Fruit fly (Drosophila melanogaster): ENCODE data around the gene Acbp3.
A peak's percentile ranks its signal among the peaks of the same experiment; 100 is the strongest.

The Acbp3 gene

dm6 chr3L:7131447-7131983 is 841 bp downstream of the Acbp3 start, which contains the start of gene Acbp2 (continued):
- no peak for TF ChIP-seq odd (GFP tag; optimal IDR thresholded peaks at IDR 0.05)
- TF ChIP-seq CG3407 (GFP tag; optimal IDR thresholded peaks at IDR 0.05), result no peak
- no peak for TF ChIP-seq nom (GFP tag; optimal IDR thresholded peaks at IDR 0.05)
- peak; percentile 98 for TF ChIP-seq grn (GFP tag; optimal IDR thresholded peaks at IDR 0.05)
- TF ChIP-seq CG12942 (GFP tag; optimal IDR thresholded peaks at IDR 0.05), result no peak
- TF ChIP-seq GATAe (GFP tag; conservative IDR thresholded peaks at IDR 0.05), result peak; percentile 66; the same call in 1 of the 2 replicates
- TF ChIP-seq slp2 (GFP tag; optimal IDR thresholded peaks at IDR 0.05), result no peak
- no peak for TF ChIP-seq CG30403 (GFP tag; optimal IDR thresholded peaks at IDR 0.05)
- no peak for TF ChIP-seq CG14710 (tag; optimal IDR thresholded peaks at IDR 0.05)
- no peak for TF ChIP-seq ab (GFP tag; optimal IDR thresholded peaks at IDR 0.05)
- TF ChIP-seq CG2678 (tag; optimal IDR thresholded peaks at IDR 0.05), result peak; percentile 3
- TF ChIP-seq sima (GFP tag; optimal IDR thresholded peaks at IDR 0.05), result no peak
- TF ChIP-seq Taf1 (GFP tag; IDR thresholded peaks at IDR 0.05), result no peak
- no peak for TF ChIP-seq CG6791 (GFP tag; IDR thresholded peaks at IDR 0.05; ENCODE audit: partially characterized antibody)
- peak; percentile 100 for TF ChIP-seq sug (tag; optimal IDR thresholded peaks at IDR 0.05)
- no peak for TF ChIP-seq knrl (GFP tag; IDR thresholded peaks at IDR 0.05; ENCODE audit: partially characterized antibody)
- TF ChIP-seq Dll (GFP tag; IDR thresholded peaks at IDR 0.05; ENCODE audit: partially characterized antibody), result no peak
- TF ChIP-seq maf-S (GFP tag; optimal IDR thresholded peaks at IDR 0.05), result no peak
- TF ChIP-seq sd (tag; optimal IDR thresholded peaks at IDR 0.05), result peak; percentile 67
- no peak for TF ChIP-seq CG17328 (GFP tag; IDR thresholded peaks at IDR 0.05)
- TF ChIP-seq dmrt99B (tag; optimal IDR thresholded peaks at IDR 0.05), result no peak
- no peak for TF ChIP-seq lbe (GFP tag; optimal IDR thresholded peaks at IDR 0.05)
- TF ChIP-seq yki (optimal IDR thresholded peaks at IDR 0.05), result no peak
- TF ChIP-seq bcd (GFP tag; optimal IDR thresholded peaks at IDR 0.05), result no peak
- no peak for TF ChIP-seq hkb (optimal IDR thresholded peaks at IDR 0.05)
- TF ChIP-seq hkb (GFP tag; IDR thresholded peaks at IDR 0.05), result 0 out of 2 replicates have a peak, but pooled peaks have one; percentile 36
- no peak for TF ChIP-seq CG11085 (GFP tag; IDR thresholded peaks at IDR 0.05)
- TF ChIP-seq CoRest (tag; optimal IDR thresholded peaks at IDR 0.05), result no peak
- no peak for TF ChIP-seq klu (GFP tag; IDR thresholded peaks at IDR 0.05)
- no peak for TF ChIP-seq CG7556 (GFP tag; optimal IDR thresholded peaks at IDR 0.05)
- TF ChIP-seq Trl (optimal IDR thresholded peaks at IDR 0.05), result peak in 1 of 2 experiments; percentile 31
- TF ChIP-seq Trl (GFP tag; optimal IDR thresholded peaks at IDR 0.05), result no peak
- TF ChIP-seq CHES-1-like (GFP tag; optimal IDR thresholded peaks at IDR 0.05), result no peak
- no peak for TF ChIP-seq Ets65A (GFP tag)
- TF ChIP-seq CG4360 (GFP tag; IDR thresholded peaks at IDR 0.05), result no peak
- TF ChIP-seq CG3065 (GFP tag; optimal IDR thresholded peaks at IDR 0.05), result no peak
- TF ChIP-seq tap (tag; optimal IDR thresholded peaks at IDR 0.05), result no peak
- no peak for TF ChIP-seq NC2α (GFP tag; optimal IDR thresholded peaks at IDR 0.05)
- TF ChIP-seq CG16815 (GFP tag; optimal IDR thresholded peaks at IDR 0.05), result no peak
- TF ChIP-seq crc (GFP tag; optimal IDR thresholded peaks at IDR 0.05), result no peak
- peak; percentile 25 for TF ChIP-seq lab (GFP tag; optimal IDR thresholded peaks at IDR 0.05)
- TF ChIP-seq salm (tag; optimal IDR thresholded peaks at IDR 0.05), result no peak
- TF ChIP-seq ro (GFP tag; IDR thresholded peaks at IDR 0.05), result no peak
- no peak for TF ChIP-seq fd64A (GFP tag; optimal IDR thresholded peaks at IDR 0.05)
- no peak for TF ChIP-seq pita (GFP tag; optimal IDR thresholded peaks at IDR 0.05)
- TF ChIP-seq Hand (GFP tag; optimal IDR thresholded peaks at IDR 0.05), result no peak
- no peak for TF ChIP-seq Usf (GFP tag; optimal IDR thresholded peaks at IDR 0.05)
- TF ChIP-seq CG15601 (tag; optimal IDR thresholded peaks at IDR 0.05), result peak; percentile 83
- TF ChIP-seq Hsf (GFP tag; optimal IDR thresholded peaks at IDR 0.05), result no peak
- TF ChIP-seq insv (GFP tag; optimal IDR thresholded peaks at IDR 0.05), result no peak
- TF ChIP-seq btn (GFP tag; optimal IDR thresholded peaks at IDR 0.05), result no peak
- no peak for TF ChIP-seq CG11696 (GFP tag; IDR thresholded peaks at IDR 0.05)

Measured in whole organism, embryonic.